In the genomic region with DNA sequence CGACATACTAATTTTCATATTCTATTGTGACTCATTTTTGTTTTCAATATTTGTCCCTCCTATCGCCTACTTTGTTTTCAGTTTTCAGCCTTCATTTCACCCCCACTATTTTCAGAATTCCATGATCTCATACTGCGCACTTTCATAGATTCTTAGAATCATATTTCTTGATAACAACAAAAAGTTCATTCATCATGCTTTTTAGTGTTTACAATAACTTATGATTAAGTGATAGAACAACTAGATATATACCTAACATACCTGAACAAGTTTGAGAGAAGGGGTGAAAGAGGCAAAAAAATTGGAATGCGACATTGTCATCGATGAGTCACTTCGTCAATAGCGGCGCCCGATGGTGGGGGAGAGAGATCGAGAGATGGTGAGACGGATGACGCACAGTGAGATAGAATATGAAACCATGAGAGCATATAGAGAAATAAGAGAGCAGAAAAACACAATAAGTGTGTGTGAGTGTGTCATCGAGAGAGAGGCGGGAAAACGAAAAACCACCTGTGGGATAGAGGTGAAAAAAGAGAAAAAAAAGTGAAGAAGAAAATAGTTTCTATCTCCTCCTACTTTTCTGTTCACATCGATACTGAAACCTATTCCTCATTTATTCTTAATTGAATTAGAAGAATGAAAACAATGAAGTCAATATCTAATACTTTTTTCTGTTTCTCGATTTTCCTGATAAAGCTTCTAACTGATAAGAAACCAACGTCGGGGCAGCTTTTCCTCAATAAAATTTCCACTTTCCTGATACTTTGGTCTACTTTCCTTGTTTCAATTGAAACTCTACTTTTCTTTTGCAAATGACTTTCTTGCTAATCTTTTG, we compare ENCODE assay signal across 3 worm cellular contexts.
TF ChIP-seq lines count a peak whose summit lies in the region.

No protein-coding gene starts in this region.

TF ChIP-seq in whole organism, L2 larva, 48 proteins besides CTCF, POLR2A, EP300 and RAD21 (continued from another document):
- peak; percentile 75 for TF ChIP-seq sma-3 (GFP tag; optimal IDR thresholded peaks at IDR 0.05; lab: Kevin White, UChicago)
- TF ChIP-seq elt-1 (tag; optimal IDR thresholded peaks at IDR 0.05; lab: Kevin White, UChicago) = no peak
- no peak for TF ChIP-seq nhr-10 (tag; optimal IDR thresholded peaks at IDR 0.05; lab: Kevin White, UChicago)
- TF ChIP-seq snpc-4 (tag; optimal IDR thresholded peaks at IDR 0.05; lab: Kevin White, UChicago) = peak; percentile 36
- TF ChIP-seq R02D3.7 (tag; optimal IDR thresholded peaks at IDR 0.05; lab: Kevin White, UChicago) = no peak
- TF ChIP-seq unc-39 (tag; optimal IDR thresholded peaks at IDR 0.05; lab: Kevin White, UChicago) = no peak
- peak; percentile 64 for TF ChIP-seq sem-4 (tag; optimal IDR thresholded peaks at IDR 0.05; lab: Kevin White, UChicago)
- no peak for TF ChIP-seq ZK546.5 (tag; optimal IDR thresholded peaks at IDR 0.05; lab: Kevin White, UChicago)
- TF ChIP-seq mdl-1 (tag; optimal IDR thresholded peaks at IDR 0.05; lab: Kevin White, UChicago) = peak in 1 of 2 experiments; percentile 42
- no peak for TF ChIP-seq nhr-12 (tag; optimal IDR thresholded peaks at IDR 0.05; lab: Kevin White, UChicago)
- TF ChIP-seq mab-5 (tag; optimal IDR thresholded peaks at IDR 0.05; lab: Kevin White, UChicago) = no peak
- TF ChIP-seq egl-27 (tag; optimal IDR thresholded peaks at IDR 0.05; lab: Kevin White, UChicago) = peak; percentile 56
- TF ChIP-seq lin-39 (tag; optimal IDR thresholded peaks at IDR 0.05; lab: Kevin White, UChicago) = no peak
- TF ChIP-seq nhr-21 (tag; optimal IDR thresholded peaks at IDR 0.05; lab: Kevin White, UChicago) = peak; percentile 66
- TF ChIP-seq sma-9 (GFP tag; optimal IDR thresholded peaks at IDR 0.05; lab: Kevin White, UChicago) = peak; percentile 75
- TF ChIP-seq sma-9 (tag; optimal IDR thresholded peaks at IDR 0.05; lab: Kevin White, UChicago) = no peak
- TF ChIP-seq zag-1 (tag; optimal IDR thresholded peaks at IDR 0.05; lab: Kevin White, UChicago) = no peak
- TF ChIP-seq unc-55 (GFP tag; optimal IDR thresholded peaks at IDR 0.05; lab: Kevin White, UChicago) = peak; percentile 69
- peak; percentile 81 for TF ChIP-seq blmp-1 (tag; optimal IDR thresholded peaks at IDR 0.05; lab: Kevin White, UChicago; ENCODE audit: insufficient read depth)
- TF ChIP-seq F13H6.1 (tag; optimal IDR thresholded peaks at IDR 0.05; lab: Kevin White, UChicago) = peak; percentile 92
- peak; percentile 17 for TF ChIP-seq lin-11 (tag; optimal IDR thresholded peaks at IDR 0.05; lab: Kevin White, UChicago)
- peak; percentile 32 for TF ChIP-seq Y55F3AM.14 (GFP tag; optimal IDR thresholded peaks at IDR 0.05; lab: Kevin White, UChicago)
- TF ChIP-seq C34F6.9 (tag; optimal IDR thresholded peaks at IDR 0.05; lab: Kevin White, UChicago) = peak; percentile 72
- no peak for TF ChIP-seq elt-3 (tag; optimal IDR thresholded peaks at IDR 0.05; lab: Kevin White, UChicago)

TF ChIP-seq in whole organism, L4 larva, 104 proteins besides CTCF, POLR2A, EP300 and RAD21 (continued from another document and continues in another):
- TF ChIP-seq dve-1 (tag; optimal IDR thresholded peaks at IDR 0.05; lab: Kevin White, UChicago; ENCODE audit: insufficient read depth) (peak; percentile 76), ama-1 (optimal IDR thresholded peaks at IDR 0.05; lab: Kevin White, UChicago) (peak; percentile 28), nhr-111 (GFP tag; optimal IDR thresholded peaks at IDR 0.05; lab: Kevin White, UChicago) (no peak), jun-1 (tag; optimal IDR thresholded peaks at IDR 0.05; lab: Kevin White, UChicago) (peak; percentile 94), zip-2 (tag; optimal IDR thresholded peaks at IDR 0.05; lab: Kevin White, UChicago) (no peak), lin-38 (GFP tag; IDR thresholded peaks at IDR 0.05; lab: Robert Waterston, UW) (peak; percentile 43; the same call in 1 of the 2 replicates), nhr-237 (tag; optimal IDR thresholded peaks at IDR 0.05; lab: Kevin White, UChicago) (no peak), ztf-7 (tag; optimal IDR thresholded peaks at IDR 0.05; lab: Kevin White, UChicago) (peak; percentile 22), lsy-2 (tag; optimal IDR thresholded peaks at IDR 0.05; lab: Kevin White, UChicago) (peak; percentile 27 to 72), dmd-8 (GFP tag; IDR thresholded peaks at IDR 0.05; lab: Robert Waterston, UW) (no peak), mes-2 (tag; optimal IDR thresholded peaks at IDR 0.05; lab: Kevin White, UChicago; ENCODE audit: poor library complexity, severe bottlenecking) (peak; percentile 82), ceh-32 (tag; optimal IDR thresholded peaks at IDR 0.05; lab: Kevin White, UChicago; ENCODE audit: poor library complexity) (peak; percentile 12), F37D6.2 (tag; optimal IDR thresholded peaks at IDR 0.05; lab: Kevin White, UChicago) (no peak), tag-97 (GFP tag; IDR thresholded peaks at IDR 0.05; lab: Robert Waterston, UW) (no peak), aly-2 (tag; optimal IDR thresholded peaks at IDR 0.05; lab: Kevin White, UChicago) (no peak), nhr-76 (tag; optimal IDR thresholded peaks at IDR 0.05; lab: Kevin White, UChicago) (peak; percentile 37), dpl-1 (GFP tag; optimal IDR thresholded peaks at IDR 0.05; lab: Kevin White, UChicago) (peak; percentile 45), snpc-4 (tag; optimal IDR thresholded peaks at IDR 0.05; lab: Kevin White, UChicago) (no peak), nhr-11 (tag; optimal IDR thresholded peaks at IDR 0.05; lab: Kevin White, UChicago) (peak; percentile 80), mdt-29 (GFP tag; IDR thresholded peaks at IDR 0.05; lab: Robert Waterston, UW) (no peak), unc-39 (tag; optimal IDR thresholded peaks at IDR 0.05; lab: Kevin White, UChicago) (no peak), F49E8.2 (tag; optimal IDR thresholded peaks at IDR 0.05; lab: Kevin White, UChicago; ENCODE audit: borderline replicate concordance) (no peak), nhr-48 (tag; optimal IDR thresholded peaks at IDR 0.05; lab: Kevin White, UChicago) (peak; percentile 36), mep-1 (tag; optimal IDR thresholded peaks at IDR 0.05; lab: Kevin White, UChicago) (peak; percentile 89), mdl-1 (tag; optimal IDR thresholded peaks at IDR 0.05; lab: Kevin White, UChicago) (peak; percentile 37 to 59), mxl-2 (GFP tag; conservative IDR thresholded peaks at IDR 0.05; lab: Robert Waterston, UW) (no peak), zag-1 (tag; optimal IDR thresholded peaks at IDR 0.05; lab: Kevin White, UChicago) (no peak), lin-39 (tag; optimal IDR thresholded peaks at IDR 0.05; lab: Kevin White, UChicago) (no peak), skn-1 (tag; optimal IDR thresholded peaks at IDR 0.05; lab: Kevin White, UChicago) (no peak), ceh-44 (GFP tag; IDR thresholded peaks at IDR 0.05; lab: Robert Waterston, UW) (no peak), ZK546.5 (tag; optimal IDR thresholded peaks at IDR 0.05; lab: Kevin White, UChicago) (no peak), daf-8 (GFP tag; IDR thresholded peaks at IDR 0.05; lab: Robert Waterston, UW) (no peak), php-3 (GFP tag; IDR thresholded peaks at IDR 0.05; lab: Robert Waterston, UW) (no peak), tra-1 (GFP tag; IDR thresholded peaks at IDR 0.05; lab: Robert Waterston, UW) (peak; percentile 67; the same call in 1 of the 2 replicates), lin-15B (tag; optimal IDR thresholded peaks at IDR 0.05; lab: Kevin White, UChicago) (no peak), lin-13 (GFP tag; optimal IDR thresholded peaks at IDR 0.05; lab: Kevin White, UChicago) (peak; percentile 41), lir-3 (tag; optimal IDR thresholded peaks at IDR 0.05; lab: Kevin White, UChicago) (no peak), unc-62 (GFP tag; optimal IDR thresholded peaks at IDR 0.05 in 1 of 2; lab: Kevin White, UChicago) (peak in 1 of 2 experiments; percentile 92), unc-62 (tag; optimal IDR thresholded peaks at IDR 0.05; lab: Kevin White, UChicago) (no peak), daf-19 (GFP tag; conservative IDR thresholded peaks at IDR 0.05; lab: Robert Waterston, UW) (no peak), F10B5.3 (tag; optimal IDR thresholded peaks at IDR 0.05; lab: Kevin White, UChicago) (peak; percentile 60), saeg-2 (GFP tag; IDR thresholded peaks at IDR 0.05; lab: Robert Waterston, UW) (no peak), aha-1 (tag; lab: Kevin White, UChicago) (peak; percentile 100), T20F7.1 (GFP tag; optimal IDR thresholded peaks at IDR 0.05; lab: Kevin White, UChicago) (no peak), hlh-11 (tag; optimal IDR thresholded peaks at IDR 0.05; lab: Kevin White, UChicago) (peak; percentile 87), lim-7 (GFP tag; IDR thresholded peaks at IDR 0.05; lab: Robert Waterston, UW) (no peak), fkh-10 (GFP tag; optimal IDR thresholded peaks at IDR 0.05; lab: Kevin White, UChicago) (peak; percentile 40), nhr-77 (tag; optimal IDR thresholded peaks at IDR 0.05; lab: Kevin White, UChicago) (peak; percentile 33), arid-1 (GFP tag; conservative IDR thresholded peaks at IDR 0.05; lab: Robert Waterston, UW) (peak; percentile 63), rbr-2 (tag; optimal IDR thresholded peaks at IDR 0.05; lab: Kevin White, UChicago) (peak; percentile 84), madf-9 (GFP tag; conservative IDR thresholded peaks at IDR 0.05; lab: Robert Waterston, UW) (no peak)

TF ChIP-seq in whole organism, late embryonic, 69 proteins besides CTCF, POLR2A, EP300 and RAD21 (continued from another document):
- no peak for TF ChIP-seq sox-2 (GFP tag; IDR thresholded peaks at IDR 0.05; lab: Robert Waterston, UW)
- peak; percentile 56 for TF ChIP-seq tbx-2 (tag; optimal IDR thresholded peaks at IDR 0.05; lab: Kevin White, UChicago)
- TF ChIP-seq C08G9.2 (tag; optimal IDR thresholded peaks at IDR 0.05; lab: Kevin White, UChicago) = no peak
